Worm (Caenorhabditis elegans): Measurements from ENCODE around the gene nhr-186.

DNA sequence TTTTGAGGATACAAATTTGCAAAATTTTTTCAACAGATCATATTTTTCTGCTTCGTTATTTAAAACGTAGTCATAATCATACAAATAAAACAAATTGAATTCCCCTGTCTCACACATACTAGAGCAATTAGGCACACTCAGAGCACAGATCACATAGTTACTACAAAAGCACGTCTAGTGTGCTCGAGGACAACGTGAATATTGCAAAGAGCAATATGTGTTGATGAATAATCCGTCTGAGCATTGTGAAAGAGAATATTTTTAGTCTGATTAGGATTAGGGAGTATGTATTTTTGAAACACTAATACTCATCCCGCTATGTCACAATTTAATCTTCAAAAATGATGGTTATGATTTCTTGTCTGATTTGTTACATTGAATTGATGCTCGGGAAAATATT is 22.5 kb upstream of the nhr-186 start:
- TF ChIP-seq mef-2 (tag; optimal IDR thresholded peaks at IDR 0.05), result no peak
- TF ChIP-seq alr-1 (tag; optimal IDR thresholded peaks at IDR 0.05; ENCODE audit: borderline replicate concordance), result no peak
- TF ChIP-seq fkh-10 (GFP tag; optimal IDR thresholded peaks at IDR 0.05), result no peak
- TF ChIP-seq ceh-63 (GFP tag; optimal IDR thresholded peaks at IDR 0.05), result no peak
- TF ChIP-seq nhr-28 (tag; optimal IDR thresholded peaks at IDR 0.05), result no peak
- TF ChIP-seq lin-39 (tag; optimal IDR thresholded peaks at IDR 0.05), result no peak
- no peak for TF ChIP-seq ztf-11 (tag; optimal IDR thresholded peaks at IDR 0.05)
- TF ChIP-seq nhr-237 (tag; optimal IDR thresholded peaks at IDR 0.05), result no peak

Measured in whole organism, L1 larva.